Worm (Caenorhabditis elegans) whole organism, L3 larva: ENCODE data around the gene dhs-24.

ENCODE experiments used
- aly-2 ChIP-seq: fragments of 150-350 bp; optimal IDR thresholded peaks from 2 replicates; lab custom pipeline; 2014; ENCODE audit warnings: missing biosample characterization, missing genetic modification characterization
- ceh-16 ChIP-seq: sonication (generic microtip); optimal IDR thresholded peaks from 2 replicates; lab custom pipeline; 2017; ENCODE audit warnings: missing biosample characterization, missing genetic modification characterization
- ceh-9 ChIP-seq: sonication (generic microtip); optimal IDR thresholded peaks from 2 replicates; lab custom pipeline; 2018; ENCODE audit warnings: missing biosample characterization, missing genetic modification characterization
- egl-27 ChIP-seq: sonication (generic microtip); optimal IDR thresholded peaks from 4 replicates; lab custom pipeline; 2017; ENCODE audit warnings: missing biosample characterization, missing genetic modification reagents, missing genetic modification characterization
- fos-1 ChIP-seq: fragments of 150-350 bp; optimal IDR thresholded peaks from 2 replicates; lab custom pipeline; 2014; ENCODE audit warnings: missing biosample characterization, missing genetic modification characterization
- jun-1 ChIP-seq: fragments of 150-350 bp; optimal IDR thresholded peaks from 2 replicates; lab custom pipeline; 2014; ENCODE audit warnings: missing biosample characterization, missing genetic modification reagents, missing genetic modification characterization
- mdl-1 ChIP-seq: fragments of 150-350 bp; optimal IDR thresholded peaks from 2 replicates; lab custom pipeline; 2014; ENCODE audit warnings: missing biosample characterization, missing genetic modification characterization
- pha-4 ChIP-seq: fragments of 150-350 bp; optimal IDR thresholded peaks from 2 replicates; lab custom pipeline; 2014; ENCODE audit warnings: missing biosample characterization, missing genetic modification reagents, missing genetic modification characterization
- pqm-1 ChIP-seq: fragments of 150-350 bp; optimal IDR thresholded peaks from 2 replicates; lab custom pipeline; 2017; ENCODE audit warnings: missing biosample characterization, missing genetic modification characterization, inconsistent platforms
- skn-1 ChIP-seq: fragments of 150-350 bp; optimal IDR thresholded peaks from 2 replicates; lab custom pipeline; 2014; ENCODE audit warnings: missing biosample characterization, missing genetic modification characterization
- snpc-4 ChIP-seq: fragments of 150-350 bp; optimal IDR thresholded peaks from 2 replicates; lab custom pipeline; 2014; ENCODE audit warnings: missing biosample characterization, missing genetic modification characterization
- tbx-2 ChIP-seq: sonication (generic microtip); optimal IDR thresholded peaks from 2 replicates; lab custom pipeline; 2016; ENCODE audit warnings: mild to moderate bottlenecking, missing genetic modification characterization, missing compliant biosample characterization
- unc-62 ChIP-seq: fragments of 150-350 bp; sonication (generic microtip); optimal IDR thresholded peaks from 4 replicates; lab custom pipeline; 2014; ENCODE audit warnings: missing biosample characterization, missing genetic modification reagents, missing genetic modification characterization
- zag-1 ChIP-seq: fragments of 150-350 bp; optimal IDR thresholded peaks from 2 replicates; lab custom pipeline; 2014; ENCODE audit warnings: missing biosample characterization, missing genetic modification characterization

DNA sequence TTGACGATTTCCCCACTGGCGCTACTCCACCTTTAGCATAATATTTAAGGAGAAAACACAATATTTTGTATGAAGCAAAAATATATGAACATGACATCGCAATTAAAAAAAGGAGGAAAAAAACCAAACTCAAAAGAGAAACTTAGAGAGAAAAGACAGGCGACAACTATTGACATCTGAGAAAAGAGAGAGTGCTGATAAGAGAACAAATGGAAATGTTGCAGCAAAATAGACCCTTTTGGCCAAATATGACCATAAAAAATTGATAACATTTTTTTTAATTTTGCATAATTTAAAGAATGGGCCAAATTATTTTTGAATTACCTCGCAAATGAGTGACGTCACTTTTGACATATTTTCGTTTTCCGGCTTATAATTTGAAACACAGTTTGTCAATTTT lies 48.2 kb upstream of the dhs-24 start:
- TF ChIP-seq unc-62 (GFP tag; lab: Kevin White, UChicago) (no peak), pha-4 (no peak), jun-1 (tag; lab: Kevin White, UChicago) (no peak), ceh-9 (tag; lab: Kevin White, UChicago) (no peak), zag-1 (no peak), fos-1 (tag; lab: Kevin White, UChicago) (no peak), aly-2 (no peak), egl-27 (tag; lab: Kevin White, UChicago) (no peak), snpc-4 (no peak), tbx-2 (tag; lab: Kevin White, UChicago) (no peak), pqm-1 (peak; percentile 12), mdl-1 (tag; lab: Kevin White, UChicago) (no peak), skn-1 (tag; lab: Kevin White, UChicago) (no peak), ceh-16 (tag; lab: Kevin White, UChicago) (no peak)
